Fruit fly (Drosophila melanogaster): ENCODE data around the gene CG4025.

- TF ChIP-seq Blimp-1 (GFP tag; optimal IDR thresholded peaks at IDR 0.05) (no peak), cyc (GFP tag; optimal IDR thresholded peaks at IDR 0.05) (no peak), CG16779 (tag; optimal IDR thresholded peaks at IDR 0.05) (no peak), CG3032 (tag; optimal IDR thresholded peaks at IDR 0.05) (no peak), Ets21C (GFP tag; optimal IDR thresholded peaks at IDR 0.05) (no peak), spab (GFP tag; optimal IDR thresholded peaks at IDR 0.05) (no peak), CG15336 (GFP tag; IDR thresholded peaks at IDR 0.05) (no peak), CG10631 (GFP tag; optimal IDR thresholded peaks at IDR 0.05) (no peak), Hr39 (GFP tag; optimal IDR thresholded peaks at IDR 0.05) (no peak), esn (GFP tag; optimal IDR thresholded peaks at IDR 0.05) (no peak), CG31627 (GFP tag; optimal IDR thresholded peaks at IDR 0.05) (no peak), Sox15 (GFP tag; optimal IDR thresholded peaks at IDR 0.05) (no peak), fkh (GFP tag; optimal IDR thresholded peaks at IDR 0.05) (peak; percentile 51), CG34406 (GFP tag; optimal IDR thresholded peaks at IDR 0.05) (no peak)
Measured at dm6 chrX:2103859-2104258, 27.1 kb downstream of the CG4025 start.
